Fruit fly (Drosophila melanogaster): ENCODE results near the gene Nxf3.
A peak's percentile ranks its signal among the peaks of the same experiment; 100 is the strongest.

Nxf3 gene

DNA sequence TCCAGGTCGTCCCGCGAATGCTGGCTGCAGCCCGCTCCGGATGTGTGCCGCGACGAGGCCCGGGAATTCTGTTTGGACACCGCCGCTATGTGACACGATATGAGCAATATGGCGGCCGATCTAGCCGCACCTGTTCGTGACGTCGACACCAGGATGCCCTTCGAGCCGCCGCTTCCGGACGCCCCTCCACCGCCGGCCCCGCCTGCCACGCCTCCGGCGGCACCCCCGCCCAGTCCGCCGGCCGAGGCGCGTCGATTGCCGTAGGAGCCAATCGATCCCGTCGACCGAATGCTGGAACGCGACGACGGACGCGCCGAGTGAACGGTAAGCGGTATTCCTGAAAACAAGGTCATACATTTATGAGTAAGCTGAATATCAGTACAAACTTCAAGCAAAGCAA lies 17.5 kb downstream of the Nxf3 start:
- no peak for TF ChIP-seq Hr96 (GFP tag; optimal IDR thresholded peaks at IDR 0.05)
- TF ChIP-seq Crg-1 (GFP tag; optimal IDR thresholded peaks at IDR 0.05), result no peak
- TF ChIP-seq pad (GFP tag; optimal IDR thresholded peaks at IDR 0.05), result no peak
- no peak for TF ChIP-seq CG7101 (tag; optimal IDR thresholded peaks at IDR 0.05)
- no peak for TF ChIP-seq cnc (optimal IDR thresholded peaks at IDR 0.05)
- TF ChIP-seq cic (GFP tag; optimal IDR thresholded peaks at IDR 0.05), result no peak
- no peak for TF ChIP-seq tj (GFP tag; optimal IDR thresholded peaks at IDR 0.05)
- TF ChIP-seq Mnt (GFP tag; optimal IDR thresholded peaks at IDR 0.05), result no peak
- TF ChIP-seq bab1 (GFP tag; optimal IDR thresholded peaks at IDR 0.05), result no peak

DNA sequence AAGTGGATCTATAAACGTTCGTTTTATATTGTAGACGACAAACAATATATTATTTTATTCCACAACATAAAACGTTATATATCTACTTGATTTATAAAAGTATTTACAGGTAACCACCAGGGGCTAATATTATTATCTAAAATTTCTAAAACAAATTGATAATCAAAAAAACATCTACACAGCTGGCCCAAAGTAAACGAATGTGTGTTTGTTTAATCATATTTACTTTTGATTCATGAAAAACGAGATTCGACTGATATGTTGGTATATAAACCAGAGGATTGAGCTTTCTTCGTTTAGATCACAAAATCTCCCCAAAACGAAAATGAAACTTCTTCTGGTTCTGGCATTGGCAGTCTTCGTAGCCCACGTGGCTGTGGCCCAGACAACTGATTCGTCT lies 21.3 kb downstream of the Nxf3 start, which contains the start of gene CG17362:
Gene CG17362 (plus strand): TSS at position 291 of the 400 bp plus-strand sequence.
- no peak for TF ChIP-seq tj (GFP tag; optimal IDR thresholded peaks at IDR 0.05)
- no peak for TF ChIP-seq toe (GFP tag; optimal IDR thresholded peaks at IDR 0.05)
- no peak for TF ChIP-seq CG12768 (GFP tag; optimal IDR thresholded peaks at IDR 0.05)
- TF ChIP-seq cnc (optimal IDR thresholded peaks at IDR 0.05), result no peak
- TF ChIP-seq Crg-1 (GFP tag; optimal IDR thresholded peaks at IDR 0.05), result no peak
- TF ChIP-seq kay (GFP tag; ENCODE audit: borderline replicate concordance), result no peak
- no peak for TF ChIP-seq Mnt (GFP tag; optimal IDR thresholded peaks at IDR 0.05)
- TF ChIP-seq CG14711 (tag; optimal IDR thresholded peaks at IDR 0.05), result no peak
- TF ChIP-seq CG33017 (tag; optimal IDR thresholded peaks at IDR 0.05), result no peak
- no peak for TF ChIP-seq Hr96 (GFP tag; optimal IDR thresholded peaks at IDR 0.05)
- TF ChIP-seq ovo (GFP tag; optimal IDR thresholded peaks at IDR 0.05), result no peak
- no peak for TF ChIP-seq Clk (GFP tag; optimal IDR thresholded peaks at IDR 0.05)
- no peak for TF ChIP-seq CG11617 (GFP tag; optimal IDR thresholded peaks at IDR 0.05)
- no peak for TF ChIP-seq bab1 (GFP tag; optimal IDR thresholded peaks at IDR 0.05)

DNA sequence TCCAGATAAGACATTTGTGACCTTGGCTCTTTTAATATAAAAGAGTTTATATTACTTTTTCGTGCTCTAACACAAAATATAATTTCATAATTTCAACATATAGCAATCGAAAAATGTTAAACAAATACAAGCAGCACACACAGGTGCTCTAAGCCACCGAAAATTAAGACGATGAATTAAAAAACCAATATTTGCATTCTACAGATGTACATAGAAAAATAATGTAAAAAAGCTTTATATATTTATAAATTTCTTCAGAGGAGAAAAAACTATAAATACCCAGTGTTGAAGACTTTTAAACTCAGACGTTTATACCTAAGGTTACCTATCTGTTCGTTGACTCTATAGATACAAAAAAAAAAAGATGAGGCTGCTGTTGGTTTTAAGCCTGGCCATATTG lies 22.6 kb downstream of the Nxf3 start, which contains the start of gene CG9040:
Gene CG9040 (plus strand): TSS at position 301 of the 400 bp plus-strand sequence.
- TF ChIP-seq CG12768 (GFP tag; optimal IDR thresholded peaks at IDR 0.05) (no peak), cnc (optimal IDR thresholded peaks at IDR 0.05) (no peak), kay (GFP tag; ENCODE audit: borderline replicate concordance) (no peak), CG1620 (GFP tag; optimal IDR thresholded peaks at IDR 0.05) (no peak), CG14711 (tag; optimal IDR thresholded peaks at IDR 0.05) (no peak), cic (GFP tag; optimal IDR thresholded peaks at IDR 0.05) (no peak), CG11617 (GFP tag; optimal IDR thresholded peaks at IDR 0.05) (no peak), CG7101 (tag; optimal IDR thresholded peaks at IDR 0.05) (no peak), CG7045 (GFP tag; optimal IDR thresholded peaks at IDR 0.05) (no peak), tj (GFP tag; optimal IDR thresholded peaks at IDR 0.05) (no peak), pad (GFP tag; optimal IDR thresholded peaks at IDR 0.05) (no peak), Mnt (GFP tag; optimal IDR thresholded peaks at IDR 0.05) (no peak), CG33017 (tag; optimal IDR thresholded peaks at IDR 0.05) (no peak), bab1 (GFP tag; optimal IDR thresholded peaks at IDR 0.05) (no peak), CG5204 (GFP tag; optimal IDR thresholded peaks at IDR 0.05) (no peak), ovo (GFP tag; optimal IDR thresholded peaks at IDR 0.05) (no peak), Clk (GFP tag; optimal IDR thresholded peaks at IDR 0.05) (no peak), Hr96 (GFP tag; optimal IDR thresholded peaks at IDR 0.05) (no peak), Crg-1 (GFP tag; optimal IDR thresholded peaks at IDR 0.05) (no peak), toe (GFP tag; optimal IDR thresholded peaks at IDR 0.05) (no peak)

DNA sequence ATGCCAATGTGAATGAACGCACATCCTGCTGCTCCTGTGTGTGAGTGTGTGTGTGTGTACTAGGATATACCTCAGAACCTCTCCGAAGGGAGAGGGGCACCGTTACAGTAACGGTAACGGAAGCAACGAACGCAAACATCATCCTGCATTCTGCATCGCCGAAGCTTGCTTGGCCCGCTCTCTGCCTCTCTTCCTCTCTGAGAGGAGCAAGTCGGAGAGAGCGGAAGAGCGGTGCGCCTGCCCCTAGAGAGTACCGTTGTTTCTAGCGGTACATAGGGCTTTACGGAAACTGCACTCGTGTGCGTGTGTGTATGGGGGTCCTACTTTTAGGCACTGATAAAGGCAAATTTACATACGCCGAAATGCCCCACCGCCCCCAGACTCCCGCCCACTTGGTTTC lies 26.3 kb downstream of the Nxf3 start:
- no peak for TF ChIP-seq cic (GFP tag; optimal IDR thresholded peaks at IDR 0.05)
- no peak for TF ChIP-seq toe (GFP tag; optimal IDR thresholded peaks at IDR 0.05)
- TF ChIP-seq cnc (optimal IDR thresholded peaks at IDR 0.05), result no peak
- TF ChIP-seq CG7101 (tag; optimal IDR thresholded peaks at IDR 0.05), result no peak
- no peak for TF ChIP-seq kay (GFP tag; ENCODE audit: borderline replicate concordance)
- no peak for TF ChIP-seq CG14711 (tag; optimal IDR thresholded peaks at IDR 0.05)
- TF ChIP-seq ovo (GFP tag; optimal IDR thresholded peaks at IDR 0.05), result no peak
- no peak for TF ChIP-seq CG7045 (GFP tag; optimal IDR thresholded peaks at IDR 0.05)
- no peak for TF ChIP-seq Clk (GFP tag; optimal IDR thresholded peaks at IDR 0.05)
- TF ChIP-seq CG11617 (GFP tag; optimal IDR thresholded peaks at IDR 0.05), result no peak
- no peak for TF ChIP-seq CG33017 (tag; optimal IDR thresholded peaks at IDR 0.05)
- no peak for TF ChIP-seq bab1 (GFP tag; optimal IDR thresholded peaks at IDR 0.05)
- no peak for TF ChIP-seq Crg-1 (GFP tag; optimal IDR thresholded peaks at IDR 0.05)
- no peak for TF ChIP-seq CG5204 (GFP tag; optimal IDR thresholded peaks at IDR 0.05)

DNA sequence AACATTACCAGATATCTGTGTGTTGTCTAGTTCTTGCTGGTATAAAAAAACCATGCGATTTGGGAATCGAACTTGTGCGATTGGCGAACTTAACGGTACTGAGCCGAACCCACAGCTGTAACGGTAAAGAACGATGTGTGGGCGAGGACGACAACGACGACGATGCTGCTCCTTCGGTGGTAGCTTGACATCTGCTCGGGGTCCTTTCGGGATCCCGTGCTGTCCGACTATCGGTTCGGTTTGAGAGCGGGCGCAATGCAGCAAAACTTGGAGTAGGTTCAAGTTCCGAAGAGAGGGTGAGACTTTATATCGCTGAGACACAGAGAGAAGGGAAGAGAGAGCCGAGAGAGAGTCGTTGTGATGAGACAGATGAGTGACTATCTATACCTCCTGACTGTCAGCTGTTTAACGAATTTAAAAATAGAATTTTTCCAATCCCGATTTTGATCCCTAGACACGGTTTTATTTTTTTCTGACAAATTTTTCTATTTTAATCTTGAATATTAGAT lies 28.3 kb downstream of the Nxf3 start, which contains the start of gene CG17364:
Gene CG17364 (minus strand): TSS at position 168 of the 509 bp plus-strand sequence.
- TF ChIP-seq Hr96 (GFP tag; optimal IDR thresholded peaks at IDR 0.05), result no peak
- TF ChIP-seq pad (GFP tag; optimal IDR thresholded peaks at IDR 0.05), result no peak
- no peak for TF ChIP-seq Crg-1 (GFP tag; optimal IDR thresholded peaks at IDR 0.05)
- no peak for TF ChIP-seq tj (GFP tag; optimal IDR thresholded peaks at IDR 0.05)
- no peak for TF ChIP-seq toe (GFP tag; optimal IDR thresholded peaks at IDR 0.05)

DNA sequence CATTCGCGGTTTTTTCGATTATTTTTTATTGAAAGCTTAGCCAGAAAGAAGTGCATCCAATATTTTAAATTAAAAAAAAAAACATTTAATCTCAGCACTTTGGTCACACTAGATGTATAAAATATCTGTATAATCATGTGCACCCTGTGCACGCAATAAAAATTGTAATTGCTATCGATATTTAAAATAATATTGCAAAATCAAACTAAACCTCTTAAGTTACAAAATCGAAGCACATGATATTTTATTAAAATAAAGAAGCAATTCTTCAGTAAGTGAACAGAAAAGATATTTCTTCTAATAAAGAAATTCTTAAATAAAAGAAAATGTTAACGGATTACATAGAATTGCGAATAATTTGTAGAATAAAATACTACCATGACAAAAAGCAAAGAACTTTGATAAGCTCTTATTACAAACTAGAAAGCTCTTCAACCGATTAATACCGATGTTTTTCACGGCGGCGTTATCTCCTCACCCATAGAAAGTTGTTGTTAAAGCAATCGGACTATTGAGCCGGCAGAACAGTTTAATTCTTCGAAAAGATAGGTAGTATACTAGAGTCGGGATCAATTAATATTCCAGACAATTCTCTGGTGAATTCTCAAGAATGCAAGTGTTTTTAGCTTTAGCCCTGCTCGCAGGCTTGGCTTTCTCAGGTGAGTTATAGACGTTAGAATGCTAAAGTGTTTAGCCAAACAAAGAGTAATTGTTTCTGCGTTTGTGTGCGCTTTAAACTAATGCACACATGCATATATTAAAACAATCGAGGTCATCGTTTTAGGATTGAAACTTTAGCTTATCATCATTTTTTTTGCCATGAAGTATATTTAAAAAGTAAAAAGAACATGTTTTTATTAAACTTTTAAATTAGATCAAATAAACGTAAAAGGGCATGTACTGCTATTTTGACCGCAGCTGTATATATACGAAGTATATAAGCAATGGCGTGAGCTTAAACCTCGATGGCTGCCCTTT lies 29.0 kb downstream of the Nxf3 start, which contains the start of gene CtsK1:
Gene CtsK1 (plus strand): TSS at position 490 of the 978 bp plus-strand sequence.
- TF ChIP-seq Mnt (GFP tag; optimal IDR thresholded peaks at IDR 0.05) (no peak), CG33017 (tag; optimal IDR thresholded peaks at IDR 0.05) (peak; percentile 86), cnc (optimal IDR thresholded peaks at IDR 0.05) (no peak), CG7045 (GFP tag; optimal IDR thresholded peaks at IDR 0.05) (peak; percentile 25), tj (GFP tag; optimal IDR thresholded peaks at IDR 0.05) (peak; percentile 3), CG7101 (tag; optimal IDR thresholded peaks at IDR 0.05) (peak; percentile 83), CG14711 (tag; optimal IDR thresholded peaks at IDR 0.05) (peak; percentile 63), toe (GFP tag; optimal IDR thresholded peaks at IDR 0.05) (no peak), pad (GFP tag; optimal IDR thresholded peaks at IDR 0.05) (peak; percentile 22), cic (GFP tag; optimal IDR thresholded peaks at IDR 0.05) (no peak), CG11617 (GFP tag; optimal IDR thresholded peaks at IDR 0.05) (peak; percentile 30), CG12768 (GFP tag; optimal IDR thresholded peaks at IDR 0.05) (peak; percentile 63), Clk (GFP tag; optimal IDR thresholded peaks at IDR 0.05) (no peak), CG1620 (GFP tag; optimal IDR thresholded peaks at IDR 0.05) (no peak), bab1 (GFP tag; optimal IDR thresholded peaks at IDR 0.05) (peak; percentile 88), CG5204 (GFP tag; optimal IDR thresholded peaks at IDR 0.05) (no peak), ovo (GFP tag; optimal IDR thresholded peaks at IDR 0.05) (peak; percentile 63), kay (GFP tag; ENCODE audit: borderline replicate concordance) (no peak), Hr96 (GFP tag; optimal IDR thresholded peaks at IDR 0.05) (no peak), Crg-1 (GFP tag; optimal IDR thresholded peaks at IDR 0.05) (no peak)

Measured in whole organism, adult.